In genomic region chrV:12199474-12199873, ce11 we compare ENCODE assay signal across 5 worm cellular contexts.
TF ChIP-seq lines count a peak whose summit lies in the region.

No protein-coding gene starts in this region.

TF ChIP-seq in whole organism, L1 larva, 84 proteins besides CTCF, POLR2A, EP300 and RAD21:
- peak; percentile 97 for TF ChIP-seq blmp-1 (tag; optimal IDR thresholded peaks at IDR 0.05; lab: Kevin White, UChicago)
- TF ChIP-seq elt-3 (tag; optimal IDR thresholded peaks at IDR 0.05; lab: Kevin White, UChicago) = peak in 1 of 6 experiments; percentile 92
- TF ChIP-seq nhr-11 (tag; optimal IDR thresholded peaks at IDR 0.05; lab: Kevin White, UChicago) = no peak
- TF ChIP-seq nhr-71 (tag; optimal IDR thresholded peaks at IDR 0.05; lab: Kevin White, UChicago) = no peak
- TF ChIP-seq grh-1 (GFP tag; IDR thresholded peaks at IDR 0.05; lab: Robert Waterston, UW) = no peak

TF ChIP-seq in whole organism, L2 larva, 48 proteins besides CTCF, POLR2A, EP300 and RAD21:
- no peak for TF ChIP-seq gmeb-1 (tag; optimal IDR thresholded peaks at IDR 0.05; lab: Kevin White, UChicago)
- TF ChIP-seq ztf-11 (tag; optimal IDR thresholded peaks at IDR 0.05; lab: Kevin White, UChicago) = no peak
- TF ChIP-seq C34F6.9 (tag; optimal IDR thresholded peaks at IDR 0.05; lab: Kevin White, UChicago) = no peak
- peak; percentile 3 for TF ChIP-seq sem-4 (tag; optimal IDR thresholded peaks at IDR 0.05; lab: Kevin White, UChicago)
- peak; percentile 78 for TF ChIP-seq sma-3 (GFP tag; optimal IDR thresholded peaks at IDR 0.05; lab: Kevin White, UChicago)
- TF ChIP-seq ama-1 (optimal IDR thresholded peaks at IDR 0.05; lab: Kevin White, UChicago) = no peak
- no peak for TF ChIP-seq zag-1 (tag; optimal IDR thresholded peaks at IDR 0.05; lab: Kevin White, UChicago)
- peak; percentile 27 for TF ChIP-seq egl-27 (tag; optimal IDR thresholded peaks at IDR 0.05; lab: Kevin White, UChicago)
- peak; percentile 77 for TF ChIP-seq sma-9 (GFP tag; optimal IDR thresholded peaks at IDR 0.05; lab: Kevin White, UChicago)
- no peak for TF ChIP-seq sma-9 (tag; optimal IDR thresholded peaks at IDR 0.05; lab: Kevin White, UChicago)
- no peak for TF ChIP-seq ceh-16 (tag; optimal IDR thresholded peaks at IDR 0.05; lab: Kevin White, UChicago)
- no peak for TF ChIP-seq ztf-4 (tag; optimal IDR thresholded peaks at IDR 0.05; lab: Kevin White, UChicago)
- peak; percentile 9 for TF ChIP-seq fos-1 (tag; optimal IDR thresholded peaks at IDR 0.05; lab: Kevin White, UChicago)
- no peak for TF ChIP-seq elt-1 (tag; optimal IDR thresholded peaks at IDR 0.05; lab: Kevin White, UChicago)
- no peak for TF ChIP-seq elt-3 (tag; optimal IDR thresholded peaks at IDR 0.05; lab: Kevin White, UChicago)
- no peak for TF ChIP-seq lin-39 (tag; optimal IDR thresholded peaks at IDR 0.05; lab: Kevin White, UChicago)
- no peak for TF ChIP-seq F13H6.1 (tag; optimal IDR thresholded peaks at IDR 0.05; lab: Kevin White, UChicago)
- TF ChIP-seq crh-2 (tag; optimal IDR thresholded peaks at IDR 0.05; lab: Kevin White, UChicago) = no peak
- TF ChIP-seq nhr-21 (tag; optimal IDR thresholded peaks at IDR 0.05; lab: Kevin White, UChicago) = peak; percentile 80
- TF ChIP-seq R02D3.7 (tag; optimal IDR thresholded peaks at IDR 0.05; lab: Kevin White, UChicago) = no peak
- no peak for TF ChIP-seq skn-1 (tag; optimal IDR thresholded peaks at IDR 0.05; lab: Kevin White, UChicago)
- TF ChIP-seq lin-13 (GFP tag; optimal IDR thresholded peaks at IDR 0.05; lab: Kevin White, UChicago) = no peak
- TF ChIP-seq blmp-1 (tag; optimal IDR thresholded peaks at IDR 0.05; lab: Kevin White, UChicago; ENCODE audit: insufficient read depth) = no peak

TF ChIP-seq in whole organism, L3 larva, 47 proteins besides CTCF, POLR2A, EP300 and RAD21:
- TF ChIP-seq unc-62 (GFP tag; optimal IDR thresholded peaks at IDR 0.05; lab: Kevin White, UChicago) = no peak
- peak; percentile 82 for TF ChIP-seq nhr-43 (tag; optimal IDR thresholded peaks at IDR 0.05; lab: Kevin White, UChicago; ENCODE audit: poor library complexity, severe bottlenecking)
- no peak for TF ChIP-seq nhr-12 (tag; optimal IDR thresholded peaks at IDR 0.05; lab: Kevin White, UChicago)
- peak in 1 of 3 experiments; percentile 55 for TF ChIP-seq elt-3 (tag; optimal IDR thresholded peaks at IDR 0.05; lab: Kevin White, UChicago)
- TF ChIP-seq pqm-1 (tag; optimal IDR thresholded peaks at IDR 0.05; lab: Kevin White, UChicago) = no peak
- no peak for TF ChIP-seq egl-5 (tag; optimal IDR thresholded peaks at IDR 0.05; lab: Kevin White, UChicago)
- TF ChIP-seq nhr-25 (tag; optimal IDR thresholded peaks at IDR 0.05; lab: Kevin White, UChicago) = peak; percentile 16
- TF ChIP-seq nhr-23 (tag; optimal IDR thresholded peaks at IDR 0.05; lab: Kevin White, UChicago) = peak; percentile 77

TF ChIP-seq in whole organism, L4 larva, 104 proteins besides CTCF, POLR2A, EP300 and RAD21 (continues in another document):
- no peak for TF ChIP-seq nhr-102 (tag; optimal IDR thresholded peaks at IDR 0.05; lab: Kevin White, UChicago)
- no peak for TF ChIP-seq Y5F2A.4 (GFP tag; optimal IDR thresholded peaks at IDR 0.05; lab: Kevin White, UChicago)
- TF ChIP-seq dpl-1 (GFP tag; optimal IDR thresholded peaks at IDR 0.05; lab: Kevin White, UChicago) = no peak
- no peak for TF ChIP-seq pqm-1 (tag; optimal IDR thresholded peaks at IDR 0.05; lab: Kevin White, UChicago)
- no peak for TF ChIP-seq madf-9 (GFP tag; conservative IDR thresholded peaks at IDR 0.05; lab: Robert Waterston, UW)
- no peak for TF ChIP-seq set-16 (GFP tag; IDR thresholded peaks at IDR 0.05; lab: Robert Waterston, UW)
- TF ChIP-seq egl-27 (tag; optimal IDR thresholded peaks at IDR 0.05; lab: Kevin White, UChicago) = no peak
- no peak for TF ChIP-seq zip-11 (GFP tag; IDR thresholded peaks at IDR 0.05; lab: Robert Waterston, UW)
- no peak for TF ChIP-seq saeg-2 (GFP tag; IDR thresholded peaks at IDR 0.05; lab: Robert Waterston, UW)
- no peak for TF ChIP-seq jun-1 (tag; optimal IDR thresholded peaks at IDR 0.05; lab: Kevin White, UChicago)
- TF ChIP-seq cey-2 (tag; optimal IDR thresholded peaks at IDR 0.05; lab: Kevin White, UChicago; ENCODE audit: borderline replicate concordance, insufficient read depth) = no peak
- no peak for TF ChIP-seq nhr-77 (tag; optimal IDR thresholded peaks at IDR 0.05; lab: Kevin White, UChicago)
- no peak for TF ChIP-seq nhr-25 (tag; optimal IDR thresholded peaks at IDR 0.05; lab: Kevin White, UChicago; ENCODE audit: borderline replicate concordance, insufficient read depth)
- no peak for TF ChIP-seq lin-1 (GFP tag; IDR thresholded peaks at IDR 0.05; lab: Robert Waterston, UW)
- no peak for TF ChIP-seq fkh-10 (GFP tag; optimal IDR thresholded peaks at IDR 0.05; lab: Kevin White, UChicago)
- no peak for TF ChIP-seq hif-1 (tag; optimal IDR thresholded peaks at IDR 0.05; lab: Kevin White, UChicago)
- no peak for TF ChIP-seq nhr-42 (GFP tag; IDR thresholded peaks at IDR 0.05; lab: Robert Waterston, UW)
- no peak for TF ChIP-seq ceh-20 (GFP tag; IDR thresholded peaks at IDR 0.05; lab: Robert Waterston, UW)
- TF ChIP-seq ama-1 (optimal IDR thresholded peaks at IDR 0.05; lab: Kevin White, UChicago) = no peak
- TF ChIP-seq nhr-48 (tag; optimal IDR thresholded peaks at IDR 0.05; lab: Kevin White, UChicago) = peak; percentile 60
- no peak for TF ChIP-seq daf-19 (GFP tag; conservative IDR thresholded peaks at IDR 0.05; lab: Robert Waterston, UW)
- no peak for TF ChIP-seq F26F4.8 (GFP tag; conservative IDR thresholded peaks at IDR 0.05; lab: Robert Waterston, UW)
- TF ChIP-seq dmd-9 (GFP tag; IDR thresholded peaks at IDR 0.05; lab: Robert Waterston, UW) = no peak
- no peak for TF ChIP-seq dmd-6 (GFP tag; IDR thresholded peaks at IDR 0.05; lab: Robert Waterston, UW)
- no peak for TF ChIP-seq unc-39 (tag; optimal IDR thresholded peaks at IDR 0.05; lab: Kevin White, UChicago)
- TF ChIP-seq skn-1 (tag; optimal IDR thresholded peaks at IDR 0.05; lab: Kevin White, UChicago) = no peak
- no peak for TF ChIP-seq snpc-4 (tag; optimal IDR thresholded peaks at IDR 0.05; lab: Kevin White, UChicago)
- TF ChIP-seq ztf-11 (tag; optimal IDR thresholded peaks at IDR 0.05; lab: Kevin White, UChicago) = no peak
- TF ChIP-seq lin-15B (tag; optimal IDR thresholded peaks at IDR 0.05; lab: Kevin White, UChicago) = no peak
- no peak for TF ChIP-seq Y48G9A.11 (GFP tag; IDR thresholded peaks at IDR 0.05; lab: Robert Waterston, UW)
- no peak for TF ChIP-seq ztf-7 (tag; optimal IDR thresholded peaks at IDR 0.05; lab: Kevin White, UChicago)
- TF ChIP-seq lin-13 (GFP tag; optimal IDR thresholded peaks at IDR 0.05; lab: Kevin White, UChicago) = no peak

TF ChIP-seq in whole organism, mixed stage, embryonic, 35 proteins besides CTCF, POLR2A, EP300 and RAD21:
- TF ChIP-seq ham-2 (GFP tag; optimal IDR thresholded peaks at IDR 0.05; lab: Kevin White, UChicago) (peak; percentile 17), tbx-8 (GFP tag; optimal IDR thresholded peaks at IDR 0.05; lab: Kevin White, UChicago) (no peak), elt-1 (tag; optimal IDR thresholded peaks at IDR 0.05; lab: Kevin White, UChicago; ENCODE audit: borderline replicate concordance, insufficient read depth) (peak; percentile 0), lin-32 (GFP tag; optimal IDR thresholded peaks at IDR 0.05; lab: Kevin White, UChicago) (no peak)

Comparison
In these comparisons a context has a peak if more than half of its experiments do, and no peak if none do; other contexts are left out.
1. Of the 29 proteins assayed by ChIP-seq in both whole organism, L4 larva and whole organism, L1 larva: peak only in whole organism, L4 larva: nhr-28; only in whole organism, L1 larva: none; in both: none; in neither: 26; mixed calls (peak in some experiments, not most) for 2.